Fruit fly (Drosophila melanogaster): ENCODE measurements around the gene Ir67a.

DNA sequence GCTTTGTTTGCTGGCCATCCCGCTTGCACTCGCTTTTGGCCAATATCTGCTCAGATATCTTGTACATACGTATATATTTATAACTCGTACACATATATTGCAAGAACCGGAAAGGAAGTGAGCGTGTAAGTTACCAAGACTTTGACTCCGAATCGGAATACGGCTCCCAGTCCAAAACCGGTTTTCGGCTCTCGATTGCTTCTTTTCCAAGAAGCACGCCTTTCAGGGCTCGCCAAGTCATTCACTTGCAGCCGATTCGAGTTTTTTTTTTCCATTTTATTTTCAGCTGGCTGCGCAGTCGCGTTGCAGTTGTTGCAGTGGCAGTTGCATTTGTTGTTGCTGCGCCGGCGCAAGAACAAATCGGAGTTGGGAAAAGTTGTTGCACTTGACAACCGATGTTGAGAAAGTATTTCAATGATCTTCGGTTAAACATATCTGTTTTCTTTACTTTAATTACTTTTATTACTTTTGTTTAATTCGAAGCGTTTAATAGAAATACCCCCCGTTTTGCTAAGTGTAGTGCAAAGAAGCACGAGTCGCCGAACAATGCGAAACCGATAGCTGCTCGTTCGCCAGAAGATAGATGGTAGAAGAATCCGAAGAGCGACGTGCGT, 6.0 kb upstream of the Ir67a start:
- peak; percentile 77 for TF ChIP-seq CG15710 (tag; optimal IDR thresholded peaks at IDR 0.05)
- TF ChIP-seq Pif1B (GFP tag; optimal IDR thresholded peaks at IDR 0.05) = peak; percentile 83
- TF ChIP-seq CG14655 (GFP tag; optimal IDR thresholded peaks at IDR 0.05) = peak; percentile 88
- peak; percentile 71 for TF ChIP-seq CG32121 (GFP tag; IDR thresholded peaks at IDR 0.05)
- peak; percentile 62 for TF ChIP-seq CG34367 (tag; optimal IDR thresholded peaks at IDR 0.05)
- peak; percentile 84 for TF ChIP-seq CG8301 (tag; optimal IDR thresholded peaks at IDR 0.05)
- TF ChIP-seq CG12605 (GFP tag; IDR thresholded peaks at IDR 0.05) = peak; percentile 77
- peak; percentile 91 for TF ChIP-seq EcR (GFP tag; optimal IDR thresholded peaks at IDR 0.05)
- peak; percentile 70 for TF ChIP-seq CG17806 (tag; optimal IDR thresholded peaks at IDR 0.05)

Data from whole organism, pupa.